Fruit fly (Drosophila melanogaster) Kc167 (cell line): Measurements from ENCODE around the gene janB.

ENCODE experiments used
- Myc ChIP-seq: fragments of >200 bp; optimal IDR thresholded peaks from 2 replicates; lab custom pipeline; 2017; ENCODE audit warnings: missing external identifiers
- h ChIP-seq: fragments of >200 bp; optimal IDR thresholded peaks from 3 replicates; lab custom pipeline; 2018; ENCODE audit warnings: missing external identifiers
- psq ChIP-seq: fragments of >200 bp; optimal IDR thresholded peaks from 2 replicates; lab custom pipeline; 2017; ENCODE audit warnings: missing external identifiers
- ttk ChIP-seq: sonication (Bioruptor generic); optimal IDR thresholded peaks from 2 replicates; lab custom pipeline; 2017; ENCODE audit warnings: missing external identifiers

dm6 chr3R:30012602-30013489 is 25.7 kb downstream of the janB start:
- TF ChIP-seq Myc (no peak), h (lab: Kevin White, UChicago) (no peak), ttk (lab: Kevin White, UChicago) (no peak), psq (lab: Kevin White, UChicago) (no peak)
